Fruit fly (Drosophila melanogaster): ENCODE data around the gene CG4325.

Gene CG4325

dm6 chrX:2011288-2012120 is 32.1 kb downstream of the CG4325 start (continued):
- TF ChIP-seq chinmo (GFP tag; IDR thresholded peaks at IDR 0.05; ENCODE audit: partially characterized antibody) (0 out of 4 replicates have a peak, but pooled peaks have one; percentile 14), CG12391 (tag; optimal IDR thresholded peaks at IDR 0.05) (peak; percentile 50), CG9932 (GFP tag; IDR thresholded peaks at IDR 0.05) (peak; percentile 51), z (GFP tag; IDR thresholded peaks at IDR 0.05) (0 out of 3 replicates have a peak, but pooled peaks have one; percentile 30), pfk (GFP tag; optimal IDR thresholded peaks at IDR 0.05) (no peak), HHEX (GFP tag; optimal IDR thresholded peaks at IDR 0.05) (peak; percentile 1), CG9727 (GFP tag; optimal IDR thresholded peaks at IDR 0.05) (peak; percentile 53), NC2α (GFP tag; optimal IDR thresholded peaks at IDR 0.05) (no peak), CG32767 (GFP tag; IDR thresholded peaks at IDR 0.05) (0 out of 2 replicates have a peak, but pooled peaks have one; percentile 22), sens-2 (GFP tag; IDR thresholded peaks at IDR 0.05) (0 out of 2 replicates have a peak, but pooled peaks have one; percentile 28), CG17829 (tag; optimal IDR thresholded peaks at IDR 0.05) (no peak), mam (GFP tag; optimal IDR thresholded peaks at IDR 0.05) (peak; percentile 14), danr (GFP tag; IDR thresholded peaks at IDR 0.05) (peak; percentile 38; the same call in 1 of the 2 replicates), H2.0 (GFP tag; IDR thresholded peaks at IDR 0.05) (0 out of 2 replicates have a peak, but pooled peaks have one; percentile 40), CG7556 (GFP tag; optimal IDR thresholded peaks at IDR 0.05) (peak; percentile 69), Sox100B (GFP tag; optimal IDR thresholded peaks at IDR 0.05) (peak; percentile 54), mld (GFP tag; IDR thresholded peaks at IDR 0.05; ENCODE audit: partially characterized antibody) (no peak), Dip3 (GFP tag; optimal IDR thresholded peaks at IDR 0.05) (peak; percentile 8), sob (GFP tag; IDR thresholded peaks at IDR 0.05) (peak; percentile 41; the same call in 1 of the 2 replicates), CG30403 (GFP tag; optimal IDR thresholded peaks at IDR 0.05) (peak; percentile 71), CG3995 (GFP tag; optimal IDR thresholded peaks at IDR 0.05) (no peak), CG11696 (GFP tag; IDR thresholded peaks at IDR 0.05) (peak; percentile 40; the same call in 1 of the 2 replicates), Optix (GFP tag; IDR thresholded peaks at IDR 0.05) (peak; percentile 75; the same call in 2 of the 3 replicates), amos (GFP tag; IDR thresholded peaks at IDR 0.05; ENCODE audit: partially characterized antibody) (no peak), caup (GFP tag; optimal IDR thresholded peaks at IDR 0.05; ENCODE audit: severe bottlenecking) (peak; percentile 57), NfI (GFP tag; optimal IDR thresholded peaks at IDR 0.05) (peak; percentile 42), CG17385 (GFP tag; optimal IDR thresholded peaks at IDR 0.05) (peak; percentile 47), CG10959 (GFP tag; IDR thresholded peaks at IDR 0.05) (no peak), Bdp1 (GFP tag; optimal IDR thresholded peaks at IDR 0.05) (no peak), CG15514 (GFP tag; optimal IDR thresholded peaks at IDR 0.05) (peak; percentile 13), CG7839 (tag; optimal IDR thresholded peaks at IDR 0.05) (peak; percentile 67), chm (GFP tag; IDR thresholded peaks at IDR 0.05) (peak; percentile 67), CG18011 (GFP tag; optimal IDR thresholded peaks at IDR 0.05) (peak; percentile 13), CG4854 (GFP tag; optimal IDR thresholded peaks at IDR 0.05) (no peak), al (GFP tag; IDR thresholded peaks at IDR 0.05) (peak; percentile 41; the same call in 1 of the 2 replicates), luna (GFP tag; optimal IDR thresholded peaks at IDR 0.05) (no peak), E2f2 (GFP tag; IDR thresholded peaks at IDR 0.05) (peak; percentile 41), CG17361 (GFP tag; IDR thresholded peaks at IDR 0.05) (peak; percentile 77), tgo (GFP tag; IDR thresholded peaks at IDR 0.05) (peak; percentile 67), Bteb2 (GFP tag; optimal IDR thresholded peaks at IDR 0.05) (no peak), Max (GFP tag; optimal IDR thresholded peaks at IDR 0.05) (peak; percentile 30), CG14050 (GFP tag; IDR thresholded peaks at IDR 0.05) (peak; percentile 72), CG10147 (GFP tag; optimal IDR thresholded peaks at IDR 0.05) (peak; percentile 46), CG13424 (tag; optimal IDR thresholded peaks at IDR 0.05) (peak; percentile 25), kah (GFP tag; optimal IDR thresholded peaks at IDR 0.05) (no peak), Camta (GFP tag; optimal IDR thresholded peaks at IDR 0.05) (no peak), ato (GFP tag; IDR thresholded peaks at IDR 0.05; ENCODE audit: partially characterized antibody) (no peak), CG16815 (GFP tag; optimal IDR thresholded peaks at IDR 0.05) (peak; percentile 26)
